Fruit fly (Drosophila melanogaster) whole organism, prepupa: ENCODE measurements around the gene Nt5b.

Experiments used
- Blimp-1 ChIP-seq: fragments of 200-800 bp; sonication (Bioruptor generic); optimal IDR thresholded peaks from 3 replicates; lab custom pipeline; 2017; ENCODE audit warnings: missing biosample characterization, missing genetic modification characterization, mild to moderate bottlenecking, moderate library complexity, missing genetic modification reagents
- CG10631 ChIP-seq: fragments of 200-800 bp; sonication (Bioruptor generic); optimal IDR thresholded peaks from 2 replicates; lab custom pipeline; 2016; ENCODE audit warnings: missing biosample characterization, missing genetic modification characterization
- CG11294 ChIP-seq: fragments of 200-800 bp; sonication (Bioruptor generic); IDR thresholded peaks from 2 replicates; pipeline ENCODE4 v1.3.6; 2022; ENCODE audit warnings: missing biosample characterization, missing genetic modification characterization
- CG11762 ChIP-seq: fragments of 200-800 bp; sonication (Bioruptor generic); optimal IDR thresholded peaks from 3 replicates; lab custom pipeline; 2016; ENCODE audit warnings: missing biosample characterization, missing genetic modification characterization; ENCODE audit not compliant: insufficient read depth
- CG11902 ChIP-seq: fragments of 200-800 bp; sonication (Bioruptor generic); optimal IDR thresholded peaks from 3 replicates; lab custom pipeline; 2016; ENCODE audit warnings: missing biosample characterization, missing genetic modification characterization
- CG15336 ChIP-seq: fragments of 200-800 bp; sonication (Bioruptor generic); IDR thresholded peaks from 2 replicates; pipeline ENCODE4 v1.3.6; 2022; ENCODE audit warnings: missing biosample characterization, missing genetic modification characterization
- CG1621 ChIP-seq: fragments of 200-800 bp; sonication (Bioruptor generic); optimal IDR thresholded peaks from 3 replicates; lab custom pipeline; 2018; ENCODE audit warnings: missing biosample characterization, mild to moderate bottlenecking, missing genetic modification characterization
- CG3032 ChIP-seq: fragments of 200-800 bp; optimal IDR thresholded peaks from 2 replicates; lab custom pipeline; 2019; ENCODE audit warnings: missing biosample characterization, mild to moderate bottlenecking, missing genetic modification characterization, moderate library complexity
- CG32006 ChIP-seq: fragments of 200-800 bp; sonication (Bioruptor generic); optimal IDR thresholded peaks from 3 replicates; lab custom pipeline; 2017; ENCODE audit warnings: missing biosample characterization, mild to moderate bottlenecking, missing genetic modification characterization
- CG34406 ChIP-seq: fragments of 200-800 bp; sonication (Bioruptor generic); optimal IDR thresholded peaks from 3 replicates; lab custom pipeline; 2016; ENCODE audit warnings: missing biosample characterization, missing genetic modification characterization
- CG3919 ChIP-seq: fragments of 200-800 bp; sonication (Bioruptor generic); optimal IDR thresholded peaks from 3 replicates; lab custom pipeline; 2016; ENCODE audit warnings: missing biosample characterization, missing genetic modification characterization
- CG6163 ChIP-seq: fragments of 200-800 bp; sonication (Bioruptor generic); IDR thresholded peaks from 3 replicates; pipeline ENCODE4 v1.3.6; 2022; ENCODE audit warnings: missing biosample characterization, missing genetic modification characterization
- CG6792 ChIP-seq: fragments of 200-800 bp; sonication (Bioruptor generic); optimal IDR thresholded peaks from 3 replicates; lab custom pipeline; 2016; ENCODE audit warnings: missing biosample characterization, missing genetic modification characterization
- CG6808 ChIP-seq: fragments of 200-800 bp; sonication (Bioruptor generic); optimal IDR thresholded peaks from 3 replicates; lab custom pipeline; 2017; ENCODE audit warnings: missing biosample characterization, missing genetic modification characterization, mild to moderate bottlenecking, moderate library complexity, missing genetic modification reagents
- CG6854 ChIP-seq: fragments of 200-800 bp; sonication (Bioruptor generic); optimal IDR thresholded peaks from 2 replicates; lab custom pipeline; 2017; ENCODE audit warnings: missing biosample characterization, mild to moderate bottlenecking, missing genetic modification characterization
- CG8119 ChIP-seq: fragments of 200-800 bp; sonication (Bioruptor generic); IDR thresholded peaks from 3 replicates; pipeline ENCODE4 v1.3.6; 2022; ENCODE audit warnings: missing biosample characterization, missing genetic modification characterization
- CG8319 ChIP-seq: fragments of 200-800 bp; sonication (Bioruptor generic); optimal IDR thresholded peaks from 3 replicates; lab custom pipeline; 2016; ENCODE audit warnings: missing biosample characterization, missing genetic modification characterization
- CG8632 ChIP-seq: fragments of 200-800 bp; sonication (Bioruptor generic); optimal IDR thresholded peaks from 3 replicates; lab custom pipeline; 2016; ENCODE audit warnings: missing biosample characterization, missing genetic modification characterization
- Eip93F ChIP-seq: fragments of 200-800 bp; sonication (Bioruptor generic); optimal IDR thresholded peaks from 2 replicates; lab custom pipeline; 2016; ENCODE audit warnings: missing biosample characterization, mild to moderate bottlenecking, missing genetic modification characterization
- Gug ChIP-seq: fragments of 200-800 bp; sonication (Bioruptor generic); IDR thresholded peaks from 2 replicates; pipeline ENCODE4 v1.3.6; 2022; ENCODE audit warnings: missing biosample characterization, missing genetic modification characterization
- Hr38 ChIP-seq: sonication (Bioruptor generic); optimal IDR thresholded peaks from 2 replicates; lab custom pipeline; 2016; ENCODE audit warnings: missing biosample characterization, missing genetic modification characterization
- Hr39 ChIP-seq: fragments of 200-800 bp; sonication (Bioruptor generic); optimal IDR thresholded peaks from 2 replicates; lab custom pipeline; 2016; ENCODE audit warnings: missing biosample characterization, missing genetic modification characterization
- Hr4 ChIP-seq: fragments of 200-800 bp; sonication (Bioruptor generic); optimal IDR thresholded peaks from 3 replicates; lab custom pipeline; 2016; ENCODE audit warnings: missing biosample characterization, missing genetic modification characterization
- Lpt ChIP-seq: fragments of 200-800 bp; sonication (Bioruptor generic); optimal IDR thresholded peaks from 3 replicates; lab custom pipeline; 2016; ENCODE audit warnings: missing biosample characterization, missing genetic modification characterization
- OdsH ChIP-seq: fragments of 200-800 bp; sonication (Bioruptor generic); optimal IDR thresholded peaks from 3 replicates; lab custom pipeline; 2016; ENCODE audit warnings: missing biosample characterization, missing genetic modification characterization
- Smox ChIP-seq: fragments of 200-800 bp; sonication (Bioruptor generic); optimal IDR thresholded peaks from 3 replicates; lab custom pipeline; 2016; ENCODE audit warnings: missing biosample characterization, missing genetic modification characterization
- Sox102F ChIP-seq: fragments of 200-800 bp; sonication (Bioruptor generic); optimal IDR thresholded peaks from 2 replicates; lab custom pipeline; 2016; ENCODE audit warnings: missing biosample characterization, mild to moderate bottlenecking, missing genetic modification characterization
- Sox14 ChIP-seq: fragments of 200-800 bp; sonication (Bioruptor generic); optimal IDR thresholded peaks from 3 replicates; lab custom pipeline; 2016; ENCODE audit warnings: missing biosample characterization, missing genetic modification characterization
- achi ChIP-seq: fragments of 200-800 bp; sonication (Bioruptor generic); optimal IDR thresholded peaks from 3 replicates; lab custom pipeline; 2016; ENCODE audit warnings: missing biosample characterization, missing genetic modification characterization
- cyc ChIP-seq: fragments of 200-800 bp; sonication (Bioruptor generic); optimal IDR thresholded peaks from 3 replicates; lab custom pipeline; 2016; ENCODE audit warnings: missing biosample characterization, missing genetic modification characterization
- dac ChIP-seq: fragments of 200-800 bp; sonication (Bioruptor generic); optimal IDR thresholded peaks from 2 replicates; lab custom pipeline; 2017; ENCODE audit warnings: missing biosample characterization, mild to moderate bottlenecking, missing genetic modification characterization
- dsx ChIP-seq: fragments of 200-800 bp; optimal IDR thresholded peaks from 3 replicates; lab custom pipeline; 2019; ENCODE audit warnings: missing biosample characterization, mild to moderate bottlenecking, missing genetic modification characterization, moderate library complexity; ENCODE audit not compliant: poor library complexity, severe bottlenecking
- eg ChIP-seq: fragments of 200-800 bp; sonication (Bioruptor generic); IDR thresholded peaks from 3 replicates; pipeline ENCODE4 v1.3.6; 2022; ENCODE audit warnings: missing biosample characterization, missing genetic modification characterization
- fkh ChIP-seq: fragments of 200-800 bp; sonication (Bioruptor generic); optimal IDR thresholded peaks from 3 replicates; lab custom pipeline; 2017; ENCODE audit warnings: missing biosample characterization, mild to moderate bottlenecking, missing genetic modification characterization, moderate library complexity
- net ChIP-seq: fragments of 200-800 bp; sonication (Bioruptor generic); optimal IDR thresholded peaks from 3 replicates; lab custom pipeline; 2016; ENCODE audit warnings: missing biosample characterization, missing genetic modification characterization
- pdm3 ChIP-seq: fragments of 200-800 bp; sonication (Bioruptor generic); optimal IDR thresholded peaks from 3 replicates; lab custom pipeline; 2016; ENCODE audit warnings: missing biosample characterization, missing genetic modification characterization
- salr ChIP-seq, 2 experiments: fragments of 200-800 bp; sonication (Bioruptor generic); optimal IDR thresholded peaks; 3 replicates each; lab custom pipeline; 2016 to 2018; ENCODE audit warnings: missing biosample characterization in 2 of 2, missing genetic modification characterization in 2 of 2, mild to moderate bottlenecking in 1 of 2
- spab ChIP-seq: fragments of 200-800 bp; sonication (Bioruptor generic); optimal IDR thresholded peaks from 2 replicates; lab custom pipeline; 2017; ENCODE audit warnings: missing biosample characterization, mild to moderate bottlenecking, missing genetic modification characterization, missing genetic modification reagents
- svp ChIP-seq: fragments of 200-800 bp; sonication (Bioruptor generic); peaks from one replicate; lab custom pipeline; 2016; ENCODE audit warnings: missing biosample characterization, missing genetic modification characterization

Nt5b gene

DNA sequence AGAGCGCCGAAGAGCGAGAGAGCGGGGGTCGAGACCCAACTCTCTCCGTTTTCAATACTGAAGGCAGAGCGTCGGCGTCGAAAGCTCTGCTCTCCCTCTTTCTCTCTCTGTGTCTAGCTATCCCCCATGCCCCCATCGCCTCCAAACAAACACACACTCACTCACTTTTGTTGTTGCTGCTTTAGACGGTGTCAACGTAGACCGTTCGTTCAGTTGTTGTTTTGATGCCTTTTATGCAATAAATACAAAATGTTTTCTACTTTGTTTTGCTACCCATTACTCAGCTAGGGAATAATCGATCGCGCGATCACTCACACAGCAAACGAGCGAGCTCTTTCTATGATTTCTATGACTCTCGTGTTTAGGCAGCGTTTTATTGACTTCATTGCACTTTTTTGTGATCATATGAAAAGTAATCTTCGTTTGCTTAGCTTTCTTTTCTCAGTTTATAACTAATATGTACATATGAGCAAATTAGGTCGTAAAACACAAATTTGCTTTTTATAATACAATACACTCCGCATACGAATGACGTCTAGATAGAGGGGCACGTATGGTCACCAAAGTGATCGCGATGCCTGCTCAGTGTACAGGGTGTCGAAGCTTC is 5.2 kb downstream of the Nt5b start (continued):
- TF ChIP-seq Sox14 (GFP tag; lab: Kevin White, UChicago) (no peak), Lpt (GFP tag; lab: Kevin White, UChicago) (no peak), CG8632 (GFP tag; lab: Kevin White, UChicago) (no peak), CG6163 (no peak; the same call in 2 of the 3 replicates), eg (GFP tag; lab: Robert Waterston, UW) (peak; percentile 43; the same call in 1 of the 3 replicates), achi (GFP tag; lab: Kevin White, UChicago) (no peak), CG10631 (GFP tag; lab: Kevin White, UChicago) (peak; percentile 5), Blimp-1 (GFP tag; lab: Kevin White, UChicago) (no peak), Hr39 (GFP tag; lab: Kevin White, UChicago) (peak; percentile 10), CG15336 (GFP tag; lab: Robert Waterston, UW) (peak; percentile 39), OdsH (GFP tag; lab: Kevin White, UChicago) (peak; percentile 2), Eip93F (GFP tag; lab: Kevin White, UChicago) (no peak), spab (no peak), CG6808 (GFP tag; lab: Kevin White, UChicago) (no peak), CG11902 (GFP tag; lab: Kevin White, UChicago) (no peak), CG6792 (GFP tag; lab: Kevin White, UChicago) (no peak), Smox (GFP tag; lab: Kevin White, UChicago) (no peak), CG6854 (GFP tag; lab: Kevin White, UChicago) (peak; percentile 16), CG32006 (GFP tag; lab: Kevin White, UChicago) (peak; percentile 76), dsx (peak; percentile 82), Sox102F (no peak), CG8319 (no peak), Hr38 (GFP tag; lab: Kevin White, UChicago) (no peak), salr (GFP tag; optimal IDR thresholded peaks at IDR 0.05; lab: Kevin White, UChicago) (no peak), CG3919 (GFP tag; lab: Kevin White, UChicago) (no peak), dac (GFP tag; lab: Kevin White, UChicago) (peak; percentile 4), Hr4 (GFP tag; lab: Kevin White, UChicago) (peak; percentile 66), cyc (GFP tag; lab: Kevin White, UChicago) (no peak)

- TF ChIP-seq CG6792 (GFP tag; lab: Kevin White, UChicago): no peak
- peak; percentile 93 for TF ChIP-seq svp (GFP tag; lab: Kevin White, UChicago)
Observed at dm6 chrX:18404150-18404631, 5.8 kb downstream of the Nt5b start.

- TF ChIP-seq net (GFP tag; lab: Kevin White, UChicago) (no peak), svp (GFP tag; lab: Kevin White, UChicago) (peak; percentile 95)
Observed at dm6 chrX:18402564-18402963, 7.4 kb downstream of the Nt5b start.

DNA sequence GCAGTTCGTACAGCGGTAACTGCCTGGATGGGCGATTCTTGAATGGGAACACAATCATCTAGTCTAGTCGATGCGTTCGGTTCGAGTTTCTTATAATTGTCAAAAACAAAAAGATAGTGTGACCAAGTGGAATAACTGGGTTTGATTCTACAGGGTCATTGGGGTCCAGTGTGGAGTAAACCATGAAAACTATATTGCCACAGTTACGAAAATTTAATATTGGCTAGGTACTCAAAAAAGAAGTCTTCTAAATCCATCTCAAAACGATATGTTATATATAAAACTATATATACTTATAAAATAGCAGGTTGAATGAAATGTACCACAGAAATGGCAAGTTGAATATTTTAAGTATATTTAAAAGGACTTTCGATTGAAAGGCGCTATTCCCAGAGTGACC is 10.0 kb downstream of the Nt5b start, which contains the start of gene CG34328:
Gene CG34328 (minus strand): TSS at position 101 of the 400 bp plus-strand sequence.
- no peak for TF ChIP-seq CG34406 (GFP tag; lab: Kevin White, UChicago)
- no peak for TF ChIP-seq CG3032 (tag; lab: Kevin White, UChicago)
- no peak for TF ChIP-seq fkh
- TF ChIP-seq eg (GFP tag; lab: Robert Waterston, UW): no peak
- TF ChIP-seq CG11294 (GFP tag; lab: Robert Waterston, UW): no peak
- TF ChIP-seq Eip93F (GFP tag; lab: Kevin White, UChicago): no peak
- TF ChIP-seq Blimp-1 (GFP tag; lab: Kevin White, UChicago): no peak
- TF ChIP-seq CG1621 (tag; lab: Kevin White, UChicago): no peak
- no peak for TF ChIP-seq Gug (GFP tag; lab: Robert Waterston, UW)
- no peak for TF ChIP-seq spab
- TF ChIP-seq pdm3 (GFP tag; lab: Kevin White, UChicago): no peak
- no peak for TF ChIP-seq CG3919 (GFP tag; lab: Kevin White, UChicago)
- TF ChIP-seq CG8632 (GFP tag; lab: Kevin White, UChicago): no peak
- TF ChIP-seq CG8119 (GFP tag; lab: Robert Waterston, UW): no peak
- no peak for TF ChIP-seq CG11762 (GFP tag; lab: Kevin White, UChicago)
- TF ChIP-seq, all 60 proteins: peak for 0
